Fruit fly (Drosophila melanogaster) whole organism, embryonic: ENCODE measurements around the gene Vm34Ca.

Source experiments
- Abd-B ChIP-seq: fragments of 200-800 bp; sonication (Bioruptor generic); optimal IDR thresholded peaks from 2 replicates; lab custom pipeline; 2018; ENCODE audit warnings: missing biosample characterization, mild to moderate bottlenecking, missing genetic modification characterization, moderate library complexity
- Antp ChIP-seq: fragments of 200-800 bp; sonication (Bioruptor generic); optimal IDR thresholded peaks from 3 replicates; lab custom pipeline; 2016; ENCODE audit warnings: missing biosample characterization, missing genetic modification characterization
- Asciz ChIP-seq: fragments of 200-800 bp; sonication (Bioruptor generic); optimal IDR thresholded peaks from 2 replicates; lab custom pipeline; 2017; ENCODE audit warnings: missing biosample characterization, mild to moderate bottlenecking, missing genetic modification characterization, missing genetic modification reagents
- CG11504 ChIP-seq: fragments of 200-800 bp; sonication (Bioruptor generic); optimal IDR thresholded peaks from 3 replicates; lab custom pipeline; 2019; ENCODE audit warnings: missing biosample characterization, mild to moderate bottlenecking, missing genetic modification characterization, moderate library complexity
- CG11696 ChIP-seq: fragments of 200-800 bp; sonication (Bioruptor generic); IDR thresholded peaks from 2 replicates; pipeline ENCODE4 v1.3.6; 2022; ENCODE audit warnings: missing biosample characterization, missing genetic modification characterization
- CG12219 ChIP-seq: fragments of 200-800 bp; sonication (Bioruptor generic); optimal IDR thresholded peaks from 3 replicates; lab custom pipeline; 2018; ENCODE audit warnings: missing biosample characterization, mild to moderate bottlenecking, missing genetic modification characterization
- CG1233 ChIP-seq: fragments of 200-800 bp; sonication (Bioruptor generic); optimal IDR thresholded peaks from 4 replicates; lab custom pipeline; 2018; ENCODE audit warnings: missing biosample characterization, mild to moderate bottlenecking, missing genetic modification characterization
- CG14710 ChIP-seq: fragments of 200-800 bp; sonication (Bioruptor generic); optimal IDR thresholded peaks from 3 replicates; lab custom pipeline; 2019; ENCODE audit warnings: missing biosample characterization, mild to moderate bottlenecking, missing genetic modification characterization, moderate library complexity
- CG14860 ChIP-seq: fragments of 200-800 bp; sonication (Bioruptor generic); IDR thresholded peaks from 3 replicates; pipeline ENCODE4 v1.3.6; 2022; ENCODE audit warnings: missing biosample characterization, missing genetic modification characterization; ENCODE audit not compliant: partially characterized antibody
- CG17328 ChIP-seq: fragments of 200-800 bp; sonication (Bioruptor generic); IDR thresholded peaks from 2 replicates; pipeline ENCODE4 v1.3.6; 2022; ENCODE audit warnings: missing biosample characterization, missing genetic modification characterization
- CG18476 ChIP-seq: fragments of 200-800 bp; sonication (Bioruptor generic); optimal IDR thresholded peaks from 2 replicates; lab custom pipeline; 2016; ENCODE audit warnings: missing biosample characterization, mild to moderate bottlenecking, missing genetic modification characterization
- CG18599 ChIP-seq: fragments of 200-800 bp; sonication (Bioruptor generic); optimal IDR thresholded peaks from 3 replicates; lab custom pipeline; 2017; ENCODE audit warnings: missing biosample characterization, missing genetic modification characterization, mild to moderate bottlenecking, moderate library complexity, missing genetic modification reagents
- CG2678 ChIP-seq: fragments of 200-800 bp; sonication (Bioruptor generic); optimal IDR thresholded peaks from 3 replicates; lab custom pipeline; 2019; ENCODE audit warnings: missing biosample characterization, mild to moderate bottlenecking, missing genetic modification characterization, moderate library complexity
- CG30020 ChIP-seq: fragments of 200-800 bp; optimal IDR thresholded peaks from 2 replicates; lab custom pipeline; 2019; ENCODE audit warnings: missing biosample characterization, mild to moderate bottlenecking, missing genetic modification characterization, moderate library complexity
- CG31224 ChIP-seq: fragments of 200-800 bp; sonication (Bioruptor generic); IDR thresholded peaks from 2 replicates; pipeline ENCODE4 v1.3.6; 2022; ENCODE audit warnings: missing biosample characterization, missing genetic modification characterization
- CG34376 ChIP-seq: fragments of 200-800 bp; sonication (Bioruptor generic); optimal IDR thresholded peaks from 2 replicates; lab custom pipeline; 2018; ENCODE audit warnings: missing biosample characterization, mild to moderate bottlenecking, missing genetic modification characterization
- CG43689 ChIP-seq: fragments of 200-800 bp; sonication (Bioruptor generic); IDR thresholded peaks from 2 replicates; pipeline ENCODE4 v1.3.6; 2022; ENCODE audit warnings: missing biosample characterization, missing genetic modification characterization
- CG6175 ChIP-seq: fragments of 200-800 bp; sonication (Bioruptor generic); IDR thresholded peaks from 3 replicates; pipeline ENCODE4 v1.3.6; 2022; ENCODE audit warnings: missing biosample characterization, missing genetic modification characterization
- CG7928 ChIP-seq: fragments of 200-800 bp; sonication (Bioruptor generic); optimal IDR thresholded peaks from 2 replicates; lab custom pipeline; 2017; ENCODE audit warnings: missing biosample characterization, mild to moderate bottlenecking, missing genetic modification characterization
- CG8478 ChIP-seq: fragments of >200 bp; optimal IDR thresholded peaks from 2 replicates; lab custom pipeline; 2018
- CG9932 ChIP-seq: fragments of 200-800 bp; sonication (Bioruptor generic); IDR thresholded peaks from 2 replicates; pipeline ENCODE4 v1.3.6; 2022; ENCODE audit warnings: missing biosample characterization, missing genetic modification characterization
- Camta ChIP-seq: fragments of 200-800 bp; sonication (Bioruptor generic); optimal IDR thresholded peaks from 2 replicates; lab custom pipeline; 2016; ENCODE audit warnings: missing biosample characterization, missing genetic modification characterization
- D ChIP-seq, 2 experiments: fragments of 200-800 bp in 1 of 2; fragments of >200 bp in 1 of 2; sonication (Bioruptor generic) in 1 of 2; optimal IDR thresholded peaks; 2 replicates in 1 of 2; 3 replicates in 1 of 2; lab custom pipeline; 2017; ENCODE audit warnings: mild to moderate bottlenecking in 1 of 2, missing biosample characterization in 1 of 2, missing genetic modification characterization in 1 of 2, missing genetic modification reagents in 1 of 2
- GATAe ChIP-seq: fragments of 200-800 bp; sonication (Bioruptor generic); conservative IDR thresholded peaks from 2 replicates; pipeline ENCODE4 v1.3.6; 2022; ENCODE audit warnings: missing biosample characterization, missing genetic modification characterization
- HLH54F ChIP-seq: fragments of 200-800 bp; sonication (Bioruptor generic); optimal IDR thresholded peaks from 3 replicates; lab custom pipeline; 2016; ENCODE audit warnings: missing biosample characterization, missing genetic modification characterization
- Hand ChIP-seq: fragments of 200-800 bp; sonication (Bioruptor generic); optimal IDR thresholded peaks from 2 replicates; lab custom pipeline; 2017; ENCODE audit warnings: mild to moderate bottlenecking, missing biosample characterization, missing genetic modification reagents, missing genetic modification characterization
- Hey ChIP-seq: fragments of 200-800 bp; sonication (Bioruptor generic); optimal IDR thresholded peaks from 3 replicates; lab custom pipeline; 2018; ENCODE audit warnings: missing biosample characterization, mild to moderate bottlenecking, missing genetic modification characterization
- Hr78 ChIP-seq, 2 experiments: fragments of 200-800 bp in 1 of 2; fragments of >200 bp in 1 of 2; sonication (Bioruptor generic) in 1 of 2; optimal IDR thresholded peaks; 2 replicates each; lab custom pipeline; 2017 to 2019; ENCODE audit warnings: missing biosample characterization in 2 of 2, missing genetic modification characterization in 2 of 2, mild to moderate bottlenecking in 1 of 2, moderate library complexity in 1 of 2
- Lim3 ChIP-seq: fragments of 200-800 bp; sonication (Bioruptor generic); IDR thresholded peaks from 2 replicates; pipeline ENCODE4 v1.3.6; 2022; ENCODE audit warnings: missing biosample characterization, missing genetic modification characterization
- Lpt ChIP-seq: fragments of >200 bp; optimal IDR thresholded peaks from 2 replicates; lab custom pipeline; 2018; ENCODE audit warnings: missing biosample characterization, missing genetic modification characterization
- MBD-R2 ChIP-seq: fragments of 200-800 bp; sonication (Bioruptor generic); IDR thresholded peaks from 2 replicates; pipeline ENCODE4 v1.3.6; 2022; ENCODE audit warnings: missing biosample characterization, missing genetic modification characterization
- Mad ChIP-seq: fragments of 200-800 bp; sonication (Bioruptor generic); optimal IDR thresholded peaks from 2 replicates; lab custom pipeline; 2016; ENCODE audit warnings: missing biosample characterization, missing genetic modification characterization
- NC2α ChIP-seq: fragments of 200-800 bp; sonication (Bioruptor generic); optimal IDR thresholded peaks from 2 replicates; lab custom pipeline; 2016; ENCODE audit warnings: missing biosample characterization, missing genetic modification characterization
- Opbp ChIP-seq: fragments of 200-800 bp; sonication (Bioruptor generic); IDR thresholded peaks from 3 replicates; pipeline ENCODE4 v1.3.6; 2022; ENCODE audit warnings: missing biosample characterization, missing genetic modification characterization; ENCODE audit not compliant: partially characterized antibody
- Scr ChIP-seq: fragments of 200-800 bp; sonication (Bioruptor generic); IDR thresholded peaks from 2 replicates; pipeline ENCODE4 v1.3.6; 2022; ENCODE audit warnings: missing biosample characterization, missing genetic modification characterization; ENCODE audit not compliant: partially characterized antibody
- Spps ChIP-seq: fragments of 200-800 bp; sonication (Bioruptor generic); optimal IDR thresholded peaks from 2 replicates; lab custom pipeline; 2018; ENCODE audit warnings: missing biosample characterization, mild to moderate bottlenecking, missing genetic modification characterization
- caup ChIP-seq: fragments of 200-800 bp; sonication (Bioruptor generic); optimal IDR thresholded peaks from 3 replicates; lab custom pipeline; 2017; ENCODE audit warnings: missing biosample characterization, mild to moderate bottlenecking, missing genetic modification characterization, moderate library complexity; ENCODE audit not compliant: severe bottlenecking
- chif ChIP-seq, 2 experiments: fragments of 200-800 bp; sonication (Bioruptor generic); optimal IDR thresholded peaks; 3 replicates each; lab custom pipeline; 2016; ENCODE audit warnings: missing biosample characterization in 2 of 2, missing genetic modification characterization in 2 of 2
- chinmo ChIP-seq: fragments of 200-800 bp; sonication (Bioruptor generic); IDR thresholded peaks from 4 replicates; pipeline ENCODE4 v1.3.6; 2022; ENCODE audit warnings: missing biosample characterization, missing genetic modification characterization; ENCODE audit not compliant: partially characterized antibody
- cwo ChIP-seq: fragments of 200-800 bp; sonication (Bioruptor generic); optimal IDR thresholded peaks from 3 replicates; lab custom pipeline; 2017; ENCODE audit warnings: missing biosample characterization, missing genetic modification characterization, mild to moderate bottlenecking, moderate library complexity, missing genetic modification reagents
- dimm ChIP-seq: fragments of 200-800 bp; sonication (Bioruptor generic); IDR thresholded peaks from 2 replicates; pipeline ENCODE4 v1.3.6; 2022; ENCODE audit warnings: missing biosample characterization, missing genetic modification characterization
- ftz-f1 ChIP-seq: fragments of 200-800 bp; sonication (Bioruptor generic); optimal IDR thresholded peaks from 2 replicates; lab custom pipeline; 2016; ENCODE audit warnings: missing biosample characterization, missing genetic modification characterization
- grn ChIP-seq: fragments of 200-800 bp; sonication (Bioruptor generic); optimal IDR thresholded peaks from 3 replicates; lab custom pipeline; 2017; ENCODE audit warnings: missing biosample characterization, missing genetic modification characterization
- inv ChIP-seq: fragments of 200-800 bp; sonication (Bioruptor generic); IDR thresholded peaks from 2 replicates; pipeline ENCODE4 v1.3.6; 2022; ENCODE audit warnings: missing biosample characterization, missing genetic modification characterization; ENCODE audit not compliant: partially characterized antibody
- kni ChIP-seq: fragments of 200-800 bp; sonication (Bioruptor generic); optimal IDR thresholded peaks from 3 replicates; lab custom pipeline; 2017; ENCODE audit warnings: mild to moderate bottlenecking, missing biosample characterization, missing genetic modification reagents, missing genetic modification characterization
- phol ChIP-seq: fragments of 200-800 bp; sonication (Bioruptor generic); optimal IDR thresholded peaks from 3 replicates; lab custom pipeline; 2018; ENCODE audit warnings: missing biosample characterization, mild to moderate bottlenecking, missing genetic modification characterization, moderate library complexity
- sd ChIP-seq: fragments of 200-800 bp; sonication (Bioruptor generic); optimal IDR thresholded peaks from 3 replicates; lab custom pipeline; 2018; ENCODE audit warnings: missing biosample characterization, mild to moderate bottlenecking, missing genetic modification characterization, moderate library complexity
- sens-2 ChIP-seq: fragments of 200-800 bp; sonication (Bioruptor generic); IDR thresholded peaks from 2 replicates; pipeline ENCODE4 v1.3.6; 2022; ENCODE audit warnings: missing biosample characterization, missing genetic modification characterization
- slou ChIP-seq: fragments of 200-800 bp; sonication (Bioruptor generic); optimal IDR thresholded peaks from 3 replicates; lab custom pipeline; 2016; ENCODE audit warnings: missing biosample characterization, missing genetic modification characterization
- usp ChIP-seq: fragments of >200 bp; optimal IDR thresholded peaks from 2 replicates; lab custom pipeline; 2017; ENCODE audit warnings: missing biosample characterization, missing genetic modification characterization

Vm34Ca gene

dm6 chr2L:13445249-13445846 lies 33.9 kb upstream of the Vm34Ca start, which contains the start of gene Hacd2 (continued):
- no peak for TF ChIP-seq CG17328 (GFP tag; lab: Robert Waterston, UW)
- no peak for TF ChIP-seq kni
- no peak for TF ChIP-seq CG7928
- peak; percentile 57 for TF ChIP-seq phol (tag; lab: Kevin White, UChicago)
- no peak for TF ChIP-seq CG11504 (tag; lab: Kevin White, UChicago)
- 0 out of 3 replicates have a peak, but pooled peaks have one; percentile 11 for TF ChIP-seq CG14860 (GFP tag; lab: Robert Waterston, UW)
- peak; percentile 43; the same call in 1 of the 2 replicates for TF ChIP-seq CG9932
- no peak for TF ChIP-seq CG12219 (GFP tag; lab: Kevin White, UChicago)
- no peak for TF ChIP-seq CG1233 (GFP tag; lab: Kevin White, UChicago)
- TF ChIP-seq CG2678 = no peak
- no peak for TF ChIP-seq Hr78 (GFP tag; optimal IDR thresholded peaks at IDR 0.05; lab: Kevin White, UChicago)
- TF ChIP-seq CG18476 (GFP tag; lab: Kevin White, UChicago) = no peak
- TF ChIP-seq Abd-B (GFP tag; lab: Kevin White, UChicago) = peak; percentile 25
- no peak for TF ChIP-seq CG8478 (lab: Kevin White, UChicago)
- TF ChIP-seq Scr = peak; percentile 46
- TF ChIP-seq Antp (GFP tag; lab: Kevin White, UChicago) = peak; percentile 38
- TF ChIP-seq usp = no peak
- no peak for TF ChIP-seq Spps (tag; lab: Kevin White, UChicago)
- no peak for TF ChIP-seq slou (GFP tag; lab: Kevin White, UChicago)
- TF ChIP-seq inv (GFP tag; lab: Robert Waterston, UW) = no peak
- peak; percentile 94 for TF ChIP-seq MBD-R2 (GFP tag; lab: Robert Waterston, UW)
- TF ChIP-seq CG11696 (GFP tag; lab: Robert Waterston, UW) = no peak
- no peak for TF ChIP-seq Hey (tag; lab: Kevin White, UChicago)
- no peak for TF ChIP-seq D (optimal IDR thresholded peaks at IDR 0.05; lab: Kevin White, UChicago)
- TF ChIP-seq D (GFP tag; optimal IDR thresholded peaks at IDR 0.05; lab: Kevin White, UChicago) = no peak
- no peak for TF ChIP-seq CG30020 (tag; lab: Kevin White, UChicago)
- no peak for TF ChIP-seq CG31224 (GFP tag; lab: Robert Waterston, UW)
- no peak for TF ChIP-seq sens-2 (GFP tag; lab: Robert Waterston, UW)
- TF ChIP-seq CG43689 (GFP tag; lab: Robert Waterston, UW) = no peak
- TF ChIP-seq Lpt (GFP tag; lab: Kevin White, UChicago) = no peak
- no peak for TF ChIP-seq CG14710 (tag; lab: Kevin White, UChicago)
- TF ChIP-seq Opbp = peak; percentile 61; the same call in 2 of the 3 replicates
- no peak for TF ChIP-seq Hand (GFP tag; lab: Kevin White, UChicago)
- peak in 1 of 2 experiments; percentile 11 for TF ChIP-seq chif (GFP tag; optimal IDR thresholded peaks at IDR 0.05; lab: Kevin White, UChicago)
- no peak for TF ChIP-seq Camta (GFP tag; lab: Kevin White, UChicago)
- TF ChIP-seq dimm = no peak
- TF ChIP-seq ftz-f1 (GFP tag; lab: Kevin White, UChicago) = peak; percentile 36
- TF ChIP-seq Mad = peak; percentile 25
- TF ChIP-seq HLH54F (GFP tag; lab: Kevin White, UChicago) = peak; percentile 39
- no peak for TF ChIP-seq Asciz

- TF ChIP-seq NC2α (GFP tag; lab: Kevin White, UChicago) (no peak), chinmo (GFP tag; lab: Robert Waterston, UW) (0 out of 4 replicates have a peak, but pooled peaks have one; percentile 50), sd (peak; percentile 55), CG18599 (GFP tag; lab: Kevin White, UChicago) (peak; percentile 26), Lim3 (GFP tag; lab: Robert Waterston, UW) (peak; percentile 73; the same call in 1 of the 2 replicates), CG6175 (GFP tag; lab: Robert Waterston, UW) (0 out of 3 replicates have a peak, but pooled peaks have one; percentile 32), grn (GFP tag; lab: Kevin White, UChicago) (peak; percentile 85), GATAe (GFP tag; lab: Robert Waterston, UW) (peak; percentile 74), Hey (tag; lab: Kevin White, UChicago) (peak; percentile 21), caup (GFP tag; lab: Kevin White, UChicago) (peak; percentile 35), CG34376 (GFP tag; lab: Kevin White, UChicago) (peak; percentile 86), cwo (GFP tag; lab: Kevin White, UChicago) (peak; percentile 82)
Observed at dm6 chr2L:13436791-13437190, 25.4 kb upstream of the Vm34Ca start.
